Fruit fly (Drosophila melanogaster) whole organism, embryonic: ENCODE results near the gene Tango1.

ENCODE experiments used
- CG11247 ChIP-seq: fragments of 200-800 bp; sonication (Bioruptor generic); IDR thresholded peaks from 2 replicates; pipeline ENCODE4 v1.3.6; 2022; ENCODE audit warnings: missing biosample characterization, missing genetic modification characterization
- CG12104 ChIP-seq: fragments of 200-800 bp; sonication (Bioruptor generic); optimal IDR thresholded peaks from 3 replicates; lab custom pipeline; 2016; ENCODE audit warnings: missing biosample characterization, missing genetic modification characterization
- CG12659 ChIP-seq: fragments of 200-800 bp; sonication (Bioruptor generic); optimal IDR thresholded peaks from 3 replicates; lab custom pipeline; 2017; ENCODE audit warnings: mild to moderate bottlenecking, missing biosample characterization, missing genetic modification reagents, missing genetic modification characterization
- CG13424 ChIP-seq: fragments of 200-800 bp; sonication (Bioruptor generic); optimal IDR thresholded peaks from 2 replicates; lab custom pipeline; 2019; ENCODE audit warnings: missing biosample characterization, mild to moderate bottlenecking, missing genetic modification characterization, moderate library complexity
- CG15073 ChIP-seq: fragments of 200-800 bp; sonication (Bioruptor generic); optimal IDR thresholded peaks from 2 replicates; lab custom pipeline; 2016; ENCODE audit warnings: missing biosample characterization, missing genetic modification characterization
- CG1647 ChIP-seq: fragments of 200-800 bp; sonication (Bioruptor generic); optimal IDR thresholded peaks from 3 replicates; lab custom pipeline; 2016; ENCODE audit warnings: missing biosample characterization, missing genetic modification characterization
- CG42726 ChIP-seq: fragments of 200-800 bp; sonication (Bioruptor generic); IDR thresholded peaks from 2 replicates; pipeline ENCODE4 v1.3.6; 2022; ENCODE audit warnings: missing biosample characterization, missing genetic modification characterization; ENCODE audit not compliant: partially characterized antibody
- CG5180 ChIP-seq: fragments of 200-800 bp; sonication (Bioruptor generic); optimal IDR thresholded peaks from 3 replicates; lab custom pipeline; 2017; ENCODE audit warnings: missing biosample characterization, missing genetic modification characterization, mild to moderate bottlenecking, moderate library complexity, missing genetic modification reagents
- CG6654 ChIP-seq: fragments of 200-800 bp; sonication (Bioruptor generic); optimal IDR thresholded peaks from 2 replicates; lab custom pipeline; 2017; ENCODE audit warnings: missing biosample characterization, mild to moderate bottlenecking, missing genetic modification characterization
- CG6689 ChIP-seq: fragments of 200-800 bp; sonication (Bioruptor generic); IDR thresholded peaks from 2 replicates; pipeline ENCODE4 v1.3.6; 2022; ENCODE audit warnings: missing biosample characterization, missing genetic modification characterization
- CG6813 ChIP-seq: fragments of 200-800 bp; sonication (Bioruptor generic); optimal IDR thresholded peaks from 2 replicates; lab custom pipeline; 2017; ENCODE audit warnings: missing biosample characterization, missing genetic modification characterization, mild to moderate bottlenecking, moderate library complexity, missing genetic modification reagents
- CG7786 ChIP-seq: fragments of 200-800 bp; sonication (Bioruptor generic); optimal IDR thresholded peaks from 2 replicates; lab custom pipeline; 2016; ENCODE audit warnings: missing biosample characterization, missing genetic modification characterization
- CG7839 ChIP-seq: fragments of 200-800 bp; sonication (Bioruptor generic); optimal IDR thresholded peaks from 3 replicates; lab custom pipeline; 2018; ENCODE audit warnings: missing biosample characterization, mild to moderate bottlenecking, missing genetic modification characterization, moderate library complexity
- CG8281 ChIP-seq: fragments of 200-800 bp; sonication (Bioruptor generic); optimal IDR thresholded peaks from 2 replicates; lab custom pipeline; 2018; ENCODE audit warnings: missing biosample characterization, mild to moderate bottlenecking, missing genetic modification characterization, moderate library complexity
- Dek ChIP-seq: fragments of 200-800 bp; sonication (Bioruptor generic); optimal IDR thresholded peaks from 3 replicates; lab custom pipeline; 2019; ENCODE audit warnings: missing biosample characterization, mild to moderate bottlenecking, missing genetic modification characterization, moderate library complexity
- Doc2 ChIP-seq: fragments of 200-800 bp; sonication (Bioruptor generic); IDR thresholded peaks from 2 replicates; pipeline ENCODE4 v1.3.6; 2022; ENCODE audit warnings: missing biosample characterization, missing genetic modification characterization
- Ets97D ChIP-seq: fragments of 200-800 bp; sonication (Bioruptor generic); optimal IDR thresholded peaks from 3 replicates; lab custom pipeline; 2016; ENCODE audit warnings: missing biosample characterization, missing genetic modification characterization
- Gsc ChIP-seq: fragments of 200-800 bp; sonication (Bioruptor generic); IDR thresholded peaks from 2 replicates; pipeline ENCODE4 v1.3.6; 2022; ENCODE audit warnings: missing biosample characterization, missing genetic modification characterization
- Hmx ChIP-seq: fragments of 200-800 bp; sonication (Bioruptor generic); optimal IDR thresholded peaks from 2 replicates; lab custom pipeline; 2016; ENCODE audit warnings: missing biosample characterization, missing genetic modification characterization
- Lim3 ChIP-seq: fragments of 200-800 bp; sonication (Bioruptor generic); IDR thresholded peaks from 2 replicates; pipeline ENCODE4 v1.3.6; 2022; ENCODE audit warnings: missing biosample characterization, missing genetic modification characterization
- Myb ChIP-seq: fragments of 200-800 bp; sonication (Bioruptor generic); optimal IDR thresholded peaks from 2 replicates; lab custom pipeline; 2016; ENCODE audit warnings: missing biosample characterization, missing genetic modification characterization
- NC2α ChIP-seq: fragments of 200-800 bp; sonication (Bioruptor generic); optimal IDR thresholded peaks from 2 replicates; lab custom pipeline; 2016; ENCODE audit warnings: missing biosample characterization, missing genetic modification characterization
- NC2β ChIP-seq: fragments of 200-800 bp; sonication (Bioruptor generic); optimal IDR thresholded peaks from 2 replicates; lab custom pipeline; 2016; ENCODE audit warnings: missing biosample characterization, missing genetic modification characterization
- Ptx1 ChIP-seq: fragments of 200-800 bp; sonication (Bioruptor generic); IDR thresholded peaks from 2 replicates; pipeline ENCODE4 v1.3.6; 2022; ENCODE audit warnings: missing biosample characterization, missing genetic modification characterization
- Usf ChIP-seq: fragments of 200-800 bp; sonication (Bioruptor generic); optimal IDR thresholded peaks from 2 replicates; lab custom pipeline; 2017; ENCODE audit warnings: missing genotype, missing biosample characterization, missing genetic modification characterization
- bowl ChIP-seq: fragments of 200-800 bp; sonication (Bioruptor generic); IDR thresholded peaks from 2 replicates; pipeline ENCODE4 v1.3.6; 2022; ENCODE audit warnings: missing biosample characterization, missing genetic modification characterization
- cad ChIP-seq: fragments of >200 bp; optimal IDR thresholded peaks from 2 replicates; lab custom pipeline; 2017; ENCODE audit warnings: missing biosample characterization, missing genetic modification characterization
- cas ChIP-seq: fragments of 200-800 bp; sonication (Bioruptor generic); IDR thresholded peaks from 2 replicates; pipeline ENCODE4 v1.3.6; 2022; ENCODE audit warnings: missing biosample characterization, missing genetic modification characterization
- cwo ChIP-seq: fragments of 200-800 bp; sonication (Bioruptor generic); optimal IDR thresholded peaks from 3 replicates; lab custom pipeline; 2017; ENCODE audit warnings: missing biosample characterization, missing genetic modification characterization, mild to moderate bottlenecking, moderate library complexity, missing genetic modification reagents
- fd96Cb ChIP-seq: fragments of 200-800 bp; sonication (Bioruptor generic); optimal IDR thresholded peaks from 2 replicates; lab custom pipeline; 2018; ENCODE audit warnings: missing biosample characterization, mild to moderate bottlenecking, missing genetic modification characterization, moderate library complexity
- gcm2 ChIP-seq: fragments of 200-800 bp; sonication (Bioruptor generic); optimal IDR thresholded peaks from 2 replicates; lab custom pipeline; 2016; ENCODE audit warnings: missing biosample characterization, missing genetic modification characterization
- gfzf ChIP-seq: fragments of 200-800 bp; sonication (Bioruptor generic); optimal IDR thresholded peaks from 2 replicates; lab custom pipeline; 2016; ENCODE audit warnings: missing biosample characterization, mild to moderate bottlenecking, missing genetic modification characterization, moderate library complexity
- gsb-n ChIP-seq: fragments of 200-800 bp; sonication (Bioruptor generic); optimal IDR thresholded peaks from 3 replicates; lab custom pipeline; 2018; ENCODE audit warnings: missing biosample characterization, mild to moderate bottlenecking, missing genetic modification characterization
- ham ChIP-seq: fragments of 200-800 bp; sonication (Bioruptor generic); IDR thresholded peaks from 2 replicates; pipeline ENCODE4 v1.3.6; 2022; ENCODE audit warnings: missing biosample characterization, missing genetic modification characterization
- ind ChIP-seq: fragments of 200-800 bp; sonication (Bioruptor generic); optimal IDR thresholded peaks from 3 replicates; lab custom pipeline; 2016; ENCODE audit warnings: missing biosample characterization, missing genetic modification characterization
- insv ChIP-seq, 2 experiments: fragments of 200-800 bp; sonication (Bioruptor generic); optimal IDR thresholded peaks; 3 replicates each; lab custom pipeline; 2016 to 2018; ENCODE audit warnings: missing biosample characterization in 2 of 2, missing genetic modification characterization in 2 of 2
- lmd ChIP-seq: fragments of 200-800 bp; sonication (Bioruptor generic); IDR thresholded peaks from 2 replicates; pipeline ENCODE4 v1.3.6; 2022; ENCODE audit warnings: missing biosample characterization, missing genetic modification characterization
- mam ChIP-seq: fragments of 200-800 bp; sonication (Bioruptor generic); optimal IDR thresholded peaks from 3 replicates; lab custom pipeline; 2016; ENCODE audit warnings: missing biosample characterization, missing genetic modification characterization
- oc ChIP-seq: fragments of 200-800 bp; sonication (Bioruptor generic); optimal IDR thresholded peaks from 2 replicates; lab custom pipeline; 2018; ENCODE audit warnings: missing biosample characterization, mild to moderate bottlenecking, missing genetic modification characterization, moderate library complexity
- otp ChIP-seq: fragments of 200-800 bp; sonication (Bioruptor generic); IDR thresholded peaks from 3 replicates; pipeline ENCODE4, ENCODE4 v1.3.6; 2022; ENCODE audit warnings: missing biosample characterization, missing genetic modification characterization
- pan ChIP-seq, 4 experiments: fragments of >200 bp in 3 of 4; fragments of 200-800 bp in 1 of 4; sonication (Bioruptor generic) in 1 of 4; optimal IDR thresholded peaks in 3 of 4; IDR thresholded peaks in 1 of 4; 2 replicates each; pipeline versions ENCODE4 v1.3.6 to Lab custom; 2017 to 2022; ENCODE audit warnings: missing biosample characterization in 2 of 4, missing genetic modification characterization in 2 of 4, mixed read lengths in 1 of 4
- peb ChIP-seq: fragments of 200-800 bp; sonication (Bioruptor generic); IDR thresholded peaks from 2 replicates; pipeline ENCODE4 v1.3.6; 2022; ENCODE audit warnings: missing biosample characterization, missing genetic modification characterization
- pita ChIP-seq: fragments of 200-800 bp; sonication (Bioruptor generic); optimal IDR thresholded peaks from 2 replicates; lab custom pipeline; 2017; ENCODE audit warnings: missing biosample characterization, mild to moderate bottlenecking, missing genetic modification characterization
- repo ChIP-seq: fragments of 200-800 bp; sonication (Bioruptor generic); optimal IDR thresholded peaks from 2 replicates; lab custom pipeline; 2016; ENCODE audit warnings: missing biosample characterization, missing genetic modification characterization
- ro ChIP-seq: fragments of 200-800 bp; sonication (Bioruptor generic); IDR thresholded peaks from 2 replicates; pipeline ENCODE4 v1.3.6; 2022; ENCODE audit warnings: missing biosample characterization, missing genetic modification characterization
- shn ChIP-seq: fragments of 200-800 bp; sonication (Bioruptor generic); optimal IDR thresholded peaks from 3 replicates; lab custom pipeline; 2016; ENCODE audit warnings: missing biosample characterization, missing genetic modification characterization
- sqz ChIP-seq: fragments of 200-800 bp; sonication (Bioruptor generic); optimal IDR thresholded peaks from 3 replicates; lab custom pipeline; 2018; ENCODE audit warnings: missing biosample characterization, mild to moderate bottlenecking, missing genetic modification characterization
- stc ChIP-seq: fragments of 200-800 bp; sonication (Bioruptor generic); IDR thresholded peaks from 2 replicates; pipeline ENCODE4 v1.3.6; 2022; ENCODE audit warnings: missing biosample characterization, missing genetic modification characterization
- vvl ChIP-seq: fragments of 200-800 bp; sonication (Bioruptor generic); IDR thresholded peaks from 2 replicates; pipeline ENCODE4 v1.3.6; 2022; ENCODE audit warnings: missing biosample characterization, missing genetic modification characterization
- zfh1 ChIP-seq: fragments of 200-800 bp; sonication (Bioruptor generic); IDR thresholded peaks from 3 replicates; pipeline ENCODE4 v1.3.6; 2022; ENCODE audit warnings: missing biosample characterization, missing genetic modification characterization
- zfh2 ChIP-seq: fragments of 200-800 bp; sonication (Bioruptor generic); optimal IDR thresholded peaks from 2 replicates; lab custom pipeline; 2016; ENCODE audit warnings: missing biosample characterization, missing genetic modification characterization

Gene Tango1

dm6 chr2L:6648163-6648628 lies 992 bp upstream of the Tango1 start (continued):
- TF ChIP-seq CG42726 (GFP tag; lab: Robert Waterston, UW) (no peak), pan (optimal IDR thresholded peaks at IDR 0.05; lab: Kevin White, UChicago) (no peak), pan (GFP tag; optimal IDR thresholded peaks at IDR 0.05 in 1 of 2, IDR thresholded peaks at IDR 0.05 in 1 of 2) (peak in 1 of 2 experiments; percentile 95), CG8281 (tag; lab: Kevin White, UChicago) (peak; percentile 86), lmd (peak; percentile 92), fd96Cb (peak; percentile 93), Doc2 (peak; percentile 64; the same call in 1 of the 2 replicates), CG5180 (GFP tag; lab: Kevin White, UChicago) (peak; percentile 85), insv (GFP tag; optimal IDR thresholded peaks at IDR 0.05; lab: Kevin White, UChicago) (peak; percentile 10 to 80), Hmx (GFP tag; lab: Kevin White, UChicago) (peak; percentile 86), repo (GFP tag; lab: Kevin White, UChicago) (peak; percentile 84), sqz (GFP tag; lab: Kevin White, UChicago) (peak; percentile 83), Usf (GFP tag; lab: Kevin White, UChicago) (peak; percentile 91), CG7839 (peak; percentile 97), gsb-n (tag; lab: Kevin White, UChicago) (peak; percentile 83), Ets97D (GFP tag; lab: Kevin White, UChicago) (peak; percentile 85), CG11247 (GFP tag; lab: Robert Waterston, UW) (peak; percentile 88), CG6654 (peak; percentile 83), CG15073 (GFP tag; lab: Kevin White, UChicago) (peak; percentile 73), vvl (GFP tag; lab: Robert Waterston, UW) (peak; percentile 94), CG12104 (peak; percentile 97), ro (GFP tag; lab: Robert Waterston, UW) (peak; percentile 80), zfh1 (GFP tag; lab: Robert Waterston, UW) (peak; percentile 90), Dek (tag; lab: Kevin White, UChicago) (peak; percentile 93), gfzf (GFP tag; lab: Kevin White, UChicago) (peak; percentile 15), zfh2 (peak; percentile 94), cwo (GFP tag; lab: Kevin White, UChicago) (peak; percentile 94), otp (GFP tag; lab: Robert Waterston, UW) (peak; percentile 82), Gsc (GFP tag; lab: Robert Waterston, UW) (peak; percentile 73), cad (GFP tag; lab: Kevin White, UChicago) (no peak), ham (GFP tag; lab: Robert Waterston, UW) (peak; percentile 67; the same call in 1 of the 2 replicates), NC2β (GFP tag; lab: Kevin White, UChicago) (peak; percentile 85), stc (GFP tag; lab: Robert Waterston, UW) (peak; percentile 92), oc (tag; lab: Kevin White, UChicago) (peak; percentile 87), shn (GFP tag; lab: Kevin White, UChicago) (peak; percentile 87), pita (no peak), gcm2 (peak; percentile 80), CG12659 (GFP tag; lab: Kevin White, UChicago) (peak; percentile 98), mam (peak; percentile 93), cas (GFP tag; lab: Robert Waterston, UW) (peak; percentile 86), ind (peak; percentile 95), NC2α (GFP tag; lab: Kevin White, UChicago) (peak; percentile 82), CG1647 (GFP tag; lab: Kevin White, UChicago) (peak; percentile 87), bowl (peak; percentile 85), CG6813 (peak; percentile 92), CG7786 (peak; percentile 93), CG13424 (tag; lab: Kevin White, UChicago) (peak; percentile 97), Lim3 (peak; percentile 82), CG6689 (GFP tag; lab: Robert Waterston, UW) (peak; percentile 96), Myb (GFP tag; lab: Kevin White, UChicago) (peak; percentile 72), Ptx1 (GFP tag; lab: Robert Waterston, UW) (peak; percentile 94), peb (GFP tag; lab: Robert Waterston, UW) (peak; percentile 81)
